Fruit fly (Drosophila melanogaster) whole organism: ENCODE results near the gene CG46306.

ENCODE experiments used
- psq ChIP-seq: fragments of >200 bp; optimal IDR thresholded peaks from 2 replicates; lab custom pipeline; 2017
- usp ChIP-seq: fragments of >200 bp; optimal IDR thresholded peaks from 2 replicates; lab custom pipeline; 2017; ENCODE audit warnings: missing biosample characterization, missing genetic modification characterization, mixed read lengths

dm6 chrX:16835304-16835703 is at the start of gene CG46306, which contains the start of gene CG13004:
- TF ChIP-seq usp (GFP tag; lab: Kevin White, UChicago) (no peak), psq (lab: Kevin White, UChicago) (no peak)
